Fruit fly (Drosophila melanogaster) whole organism, embryonic: ENCODE data around the gene Sf3b1.

Source experiments
- CG10147 ChIP-seq: fragments of 200-800 bp; sonication (Bioruptor generic); optimal IDR thresholded peaks from 2 replicates; lab custom pipeline; 2019; ENCODE audit warnings: missing biosample characterization, mild to moderate bottlenecking, missing genetic modification characterization, moderate library complexity
- CG10366 ChIP-seq: fragments of 200-800 bp; sonication (Bioruptor generic); IDR thresholded peaks from 2 replicates; pipeline ENCODE4 v1.3.6; 2022; ENCODE audit warnings: missing biosample characterization, missing genetic modification characterization
- CG16779 ChIP-seq: fragments of 200-800 bp; sonication (Bioruptor generic); IDR thresholded peaks from 2 replicates; pipeline ENCODE4 v1.3.6; 2022; ENCODE audit warnings: missing biosample characterization, missing genetic modification characterization
- CG16863 ChIP-seq: fragments of 200-800 bp; sonication (Bioruptor generic); optimal IDR thresholded peaks from 3 replicates; lab custom pipeline; 2016; ENCODE audit warnings: missing biosample characterization, missing genetic modification characterization
- CG1792 ChIP-seq: fragments of 200-800 bp; sonication (Bioruptor generic); optimal IDR thresholded peaks from 2 replicates; lab custom pipeline; 2016; ENCODE audit warnings: missing biosample characterization, missing genetic modification characterization
- CG18262 ChIP-seq: fragments of 200-800 bp; optimal IDR thresholded peaks from 3 replicates; lab custom pipeline; 2019; ENCODE audit warnings: missing biosample characterization, mild to moderate bottlenecking, missing genetic modification characterization, moderate library complexity
- CG2199 ChIP-seq: fragments of 200-800 bp; sonication (Bioruptor generic); IDR thresholded peaks from 3 replicates; pipeline ENCODE4 v1.3.6; 2022; ENCODE audit warnings: missing biosample characterization, missing genetic modification characterization
- CG32767 ChIP-seq: fragments of 200-800 bp; sonication (Bioruptor generic); IDR thresholded peaks from 2 replicates; pipeline ENCODE4 v1.3.6; 2022; ENCODE audit warnings: missing biosample characterization, missing genetic modification characterization
- CG32772 ChIP-seq: fragments of 200-800 bp; sonication (Bioruptor generic); IDR thresholded peaks from 2 replicates; pipeline ENCODE4 v1.3.6; 2022; ENCODE audit warnings: missing biosample characterization, missing genetic modification characterization
- CG33213 ChIP-seq: fragments of 200-800 bp; sonication (Bioruptor generic); optimal IDR thresholded peaks from 3 replicates; lab custom pipeline; 2016; ENCODE audit warnings: missing biosample characterization, missing genetic modification characterization
- CG34376 ChIP-seq: fragments of 200-800 bp; sonication (Bioruptor generic); optimal IDR thresholded peaks from 2 replicates; lab custom pipeline; 2018; ENCODE audit warnings: missing biosample characterization, mild to moderate bottlenecking, missing genetic modification characterization
- CG4360 ChIP-seq: fragments of 200-800 bp; sonication (Bioruptor generic); IDR thresholded peaks from 2 replicates; pipeline ENCODE4 v1.3.6; 2022; ENCODE audit warnings: missing biosample characterization, missing genetic modification characterization
- CG4617 ChIP-seq: fragments of 200-800 bp; sonication (Bioruptor generic); optimal IDR thresholded peaks from 3 replicates; lab custom pipeline; 2016; ENCODE audit warnings: missing biosample characterization, missing genetic modification characterization, borderline replicate concordance
- CG6254 ChIP-seq: fragments of 200-800 bp; sonication (Bioruptor generic); optimal IDR thresholded peaks from 3 replicates; lab custom pipeline; 2017; ENCODE audit warnings: mild to moderate bottlenecking, missing biosample characterization, missing genetic modification reagents, missing genetic modification characterization
- CG6765 ChIP-seq: fragments of 200-800 bp; sonication (Bioruptor generic); optimal IDR thresholded peaks from 3 replicates; lab custom pipeline; 2017; ENCODE audit warnings: missing biosample characterization, mild to moderate bottlenecking, missing genetic modification characterization
- CG6813 ChIP-seq: fragments of 200-800 bp; sonication (Bioruptor generic); optimal IDR thresholded peaks from 2 replicates; lab custom pipeline; 2017; ENCODE audit warnings: missing biosample characterization, missing genetic modification characterization, mild to moderate bottlenecking, moderate library complexity, missing genetic modification reagents
- CG7745 ChIP-seq: fragments of 200-800 bp; sonication (Bioruptor generic); optimal IDR thresholded peaks from 2 replicates; lab custom pipeline; 2018; ENCODE audit warnings: missing biosample characterization, mild to moderate bottlenecking, missing genetic modification characterization, moderate library complexity
- CG7839 ChIP-seq: fragments of 200-800 bp; sonication (Bioruptor generic); optimal IDR thresholded peaks from 3 replicates; lab custom pipeline; 2018; ENCODE audit warnings: missing biosample characterization, mild to moderate bottlenecking, missing genetic modification characterization, moderate library complexity
- CG7928 ChIP-seq: fragments of 200-800 bp; sonication (Bioruptor generic); optimal IDR thresholded peaks from 2 replicates; lab custom pipeline; 2017; ENCODE audit warnings: missing biosample characterization, mild to moderate bottlenecking, missing genetic modification characterization
- CG8944 ChIP-seq: fragments of 200-800 bp; sonication (Bioruptor generic); optimal IDR thresholded peaks from 3 replicates; lab custom pipeline; 2016; ENCODE audit warnings: missing biosample characterization, missing genetic modification characterization
- CoRest ChIP-seq: fragments of 200-800 bp; sonication (Bioruptor generic); optimal IDR thresholded peaks from 3 replicates; lab custom pipeline; 2018; ENCODE audit warnings: missing biosample characterization, mild to moderate bottlenecking, missing genetic modification characterization, moderate library complexity
- Ets97D ChIP-seq: fragments of 200-800 bp; sonication (Bioruptor generic); optimal IDR thresholded peaks from 3 replicates; lab custom pipeline; 2016; ENCODE audit warnings: missing biosample characterization, missing genetic modification characterization
- Fer3 ChIP-seq: fragments of 200-800 bp; sonication (Bioruptor generic); optimal IDR thresholded peaks from 2 replicates; lab custom pipeline; 2018; ENCODE audit warnings: missing biosample characterization, mild to moderate bottlenecking, missing genetic modification characterization, moderate library complexity
- Gug ChIP-seq: fragments of 200-800 bp; sonication (Bioruptor generic); IDR thresholded peaks from 4 replicates; pipeline ENCODE4 v1.3.6; 2022; ENCODE audit warnings: missing biosample characterization, missing genetic modification characterization
- HLHmδ ChIP-seq: fragments of 200-800 bp; sonication (Bioruptor generic); optimal IDR thresholded peaks from 2 replicates; lab custom pipeline; 2018; ENCODE audit warnings: missing biosample characterization, mild to moderate bottlenecking, missing genetic modification characterization, moderate library complexity
- Jarid2 ChIP-seq: fragments of 200-800 bp; sonication (Bioruptor generic); optimal IDR thresholded peaks from 3 replicates; lab custom pipeline; 2017; ENCODE audit warnings: mild to moderate bottlenecking, missing biosample characterization, missing genetic modification reagents, missing genetic modification characterization
- Myb ChIP-seq: fragments of 200-800 bp; sonication (Bioruptor generic); optimal IDR thresholded peaks from 2 replicates; lab custom pipeline; 2016; ENCODE audit warnings: missing biosample characterization, missing genetic modification characterization
- NC2β ChIP-seq: fragments of 200-800 bp; sonication (Bioruptor generic); optimal IDR thresholded peaks from 2 replicates; lab custom pipeline; 2016; ENCODE audit warnings: missing biosample characterization, missing genetic modification characterization
- Optix ChIP-seq: fragments of 200-800 bp; sonication (Bioruptor generic); IDR thresholded peaks from 3 replicates; pipeline ENCODE4 v1.3.6; 2022; ENCODE audit warnings: missing biosample characterization, missing genetic modification characterization
- Sox100B ChIP-seq: fragments of 200-800 bp; sonication (Bioruptor generic); optimal IDR thresholded peaks from 3 replicates; lab custom pipeline; 2018; ENCODE audit warnings: missing biosample characterization, mild to moderate bottlenecking, missing genetic modification characterization
- Stat92E ChIP-seq, 3 experiments: fragments of >200 bp in 2 of 3; fragments of 200-800 bp in 1 of 3; sonication (Bioruptor generic) in 1 of 3; optimal IDR thresholded peaks; 2 replicates each; lab custom pipeline; 2017 to 2019; ENCODE audit warnings: missing biosample characterization in 3 of 3, missing genetic modification characterization in 3 of 3, mild to moderate bottlenecking in 1 of 3, moderate library complexity in 1 of 3
- Usf ChIP-seq: fragments of 200-800 bp; sonication (Bioruptor generic); optimal IDR thresholded peaks from 2 replicates; lab custom pipeline; 2017; ENCODE audit warnings: missing genotype, missing biosample characterization, missing genetic modification characterization
- bcd ChIP-seq: fragments of 200-800 bp; sonication (Bioruptor generic); optimal IDR thresholded peaks from 2 replicates; lab custom pipeline; 2017; ENCODE audit warnings: missing biosample characterization, mild to moderate bottlenecking, missing genetic modification characterization
- cg ChIP-seq: fragments of 200-800 bp; sonication (Bioruptor generic); optimal IDR thresholded peaks from 3 replicates; lab custom pipeline; 2019; ENCODE audit warnings: missing biosample characterization, mild to moderate bottlenecking, missing genetic modification characterization, moderate library complexity
- crc ChIP-seq: fragments of 200-800 bp; sonication (Bioruptor generic); optimal IDR thresholded peaks from 2 replicates; lab custom pipeline; 2016; ENCODE audit warnings: missing biosample characterization, missing genetic modification characterization
- croc ChIP-seq: fragments of 200-800 bp; sonication (Bioruptor generic); conservative IDR thresholded peaks from 3 replicates; pipeline ENCODE4 v1.3.6; 2022; ENCODE audit warnings: missing biosample characterization, missing genetic modification characterization
- crol ChIP-seq: fragments of 200-800 bp; sonication (Bioruptor generic); IDR thresholded peaks from 2 replicates; pipeline ENCODE4 v1.3.6; 2022; ENCODE audit warnings: missing biosample characterization, missing genetic modification characterization
- exex ChIP-seq: fragments of 200-800 bp; sonication (Bioruptor generic); optimal IDR thresholded peaks from 4 replicates; lab custom pipeline; 2018; ENCODE audit warnings: missing biosample characterization, mild to moderate bottlenecking, missing genetic modification characterization, moderate library complexity
- fru ChIP-seq: fragments of >200 bp; optimal IDR thresholded peaks from 2 replicates; lab custom pipeline; 2017
- gsb-n ChIP-seq: fragments of 200-800 bp; sonication (Bioruptor generic); optimal IDR thresholded peaks from 3 replicates; lab custom pipeline; 2018; ENCODE audit warnings: missing biosample characterization, mild to moderate bottlenecking, missing genetic modification characterization
- her ChIP-seq: fragments of 200-800 bp; sonication (Bioruptor generic); optimal IDR thresholded peaks from 2 replicates; lab custom pipeline; 2016; ENCODE audit warnings: missing biosample characterization, missing genetic modification characterization
- ind ChIP-seq: fragments of 200-800 bp; sonication (Bioruptor generic); optimal IDR thresholded peaks from 3 replicates; lab custom pipeline; 2016; ENCODE audit warnings: missing biosample characterization, missing genetic modification characterization
- jumu ChIP-seq: fragments of 200-800 bp; sonication (Bioruptor generic); optimal IDR thresholded peaks from 3 replicates; lab custom pipeline; 2016; ENCODE audit warnings: missing biosample characterization, missing genetic modification characterization
- kay ChIP-seq: fragments of 200-800 bp; sonication (Bioruptor generic); optimal IDR thresholded peaks from 2 replicates; lab custom pipeline; 2016; ENCODE audit warnings: missing biosample characterization, missing genetic modification characterization
- maf-S ChIP-seq: fragments of 200-800 bp; sonication (Bioruptor generic); optimal IDR thresholded peaks from 2 replicates; lab custom pipeline; 2016; ENCODE audit warnings: missing biosample characterization, missing genetic modification characterization
- mld ChIP-seq: fragments of 200-800 bp; sonication (Bioruptor generic); IDR thresholded peaks from 3 replicates; pipeline ENCODE4 v1.3.6; 2022; ENCODE audit warnings: missing biosample characterization, missing genetic modification characterization; ENCODE audit not compliant: partially characterized antibody
- ranshi ChIP-seq: fragments of 200-800 bp; sonication (Bioruptor generic); IDR thresholded peaks from 2 replicates; pipeline ENCODE4 v1.3.6; 2022; ENCODE audit warnings: missing biosample characterization, missing genetic modification characterization
- toy ChIP-seq: fragments of 200-800 bp; sonication (Bioruptor generic); IDR thresholded peaks from 2 replicates; pipeline ENCODE4 v1.3.6; 2022; ENCODE audit warnings: missing biosample characterization, missing genetic modification characterization
- tup ChIP-seq: fragments of 200-800 bp; sonication (Bioruptor generic); optimal IDR thresholded peaks from 2 replicates; lab custom pipeline; 2016; ENCODE audit warnings: missing biosample characterization, mild to moderate bottlenecking, missing genetic modification characterization, moderate library complexity
- usp ChIP-seq: fragments of >200 bp; optimal IDR thresholded peaks from 2 replicates; lab custom pipeline; 2017; ENCODE audit warnings: missing biosample characterization, missing genetic modification characterization
- vnd ChIP-seq: fragments of 200-800 bp; sonication (Bioruptor generic); IDR thresholded peaks from 3 replicates; pipeline ENCODE4 v1.3.6; 2022; ENCODE audit warnings: missing biosample characterization, missing genetic modification characterization; ENCODE audit not compliant: partially characterized antibody

Sf3b1 gene

DNA sequence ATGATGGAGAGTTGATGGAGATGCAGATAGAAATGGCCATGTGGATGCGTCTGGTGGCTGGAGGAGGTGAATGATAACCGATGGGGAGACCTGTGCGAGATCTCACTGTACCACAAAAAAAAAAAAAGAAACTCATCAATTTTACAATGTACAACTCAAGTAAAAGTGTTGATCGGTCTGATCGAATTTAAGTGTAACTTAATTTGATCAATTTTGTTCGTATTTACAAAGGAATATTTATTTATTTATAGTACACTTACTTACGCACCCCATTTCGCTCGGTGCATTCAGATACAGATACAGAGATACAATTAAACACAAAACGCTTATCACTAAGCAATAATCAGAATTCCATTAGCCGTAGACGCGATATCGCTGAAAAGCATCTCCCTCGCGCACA is 45.4 kb upstream of the Sf3b1 start (continued):
- TF ChIP-seq gsb-n (tag; lab: Kevin White, UChicago) (peak; percentile 58), CG32772 (peak; percentile 48; the same call in 1 of the 2 replicates), Jarid2 (no peak), crol (GFP tag; lab: Robert Waterston, UW) (no peak), ind (GFP tag; lab: Kevin White, UChicago) (peak; percentile 63), jumu (no peak), Usf (peak; percentile 30), Fer3 (tag; lab: Kevin White, UChicago) (peak; percentile 42), CG1792 (GFP tag; lab: Kevin White, UChicago) (no peak), toy (GFP tag; lab: Robert Waterston, UW) (no peak), her (GFP tag; lab: Kevin White, UChicago) (no peak), usp (GFP tag; lab: Kevin White, UChicago) (no peak), Gug (GFP tag; lab: Robert Waterston, UW) (peak; percentile 37; the same call in 1 of the 4 replicates), CG2199 (GFP tag; lab: Robert Waterston, UW) (no peak), CG8944 (peak; percentile 4), CG16863 (GFP tag; lab: Kevin White, UChicago) (peak; percentile 51), CG7928 (no peak), CG18262 (tag; lab: Kevin White, UChicago) (peak; percentile 66), CG6765 (GFP tag; lab: Kevin White, UChicago) (no peak), Optix (GFP tag; lab: Robert Waterston, UW) (no peak), tup (no peak), CoRest (tag; lab: Kevin White, UChicago) (peak; percentile 53), CG33213 (GFP tag; lab: Kevin White, UChicago) (no peak), bcd (peak; percentile 43), CG10366 (GFP tag; lab: Robert Waterston, UW) (peak; percentile 37; the same call in 1 of the 2 replicates), CG7745 (tag; lab: Kevin White, UChicago) (no peak), crc (GFP tag; lab: Kevin White, UChicago) (peak; percentile 32), ranshi (GFP tag; lab: Robert Waterston, UW) (peak; percentile 44; the same call in 1 of the 2 replicates), NC2β (GFP tag; lab: Kevin White, UChicago) (peak; percentile 31), fru (lab: Kevin White, UChicago) (no peak), CG6254 (peak; percentile 33), HLHmδ (GFP tag; lab: Kevin White, UChicago) (no peak), CG4617 (GFP tag; lab: Kevin White, UChicago) (no peak), Sox100B (GFP tag; lab: Kevin White, UChicago) (peak; percentile 58), croc (GFP tag; lab: Robert Waterston, UW) (peak; percentile 62; the same call in 2 of the 3 replicates), exex (no peak), mld (GFP tag; lab: Robert Waterston, UW) (no peak), CG32767 (GFP tag; lab: Robert Waterston, UW) (peak; percentile 28; the same call in 1 of the 2 replicates), Myb (GFP tag; lab: Kevin White, UChicago) (no peak), maf-S (GFP tag; lab: Kevin White, UChicago) (no peak), CG34376 (GFP tag; lab: Kevin White, UChicago) (no peak), CG4360 (no peak; the same call in none of the 2 replicates), CG6813 (GFP tag; lab: Kevin White, UChicago) (peak; percentile 52), CG16779 (GFP tag; lab: Robert Waterston, UW) (no peak), Stat92E (GFP tag; optimal IDR thresholded peaks at IDR 0.05; lab: Kevin White, UChicago) (no peak), CG7839 (tag; lab: Kevin White, UChicago) (peak; percentile 58), cg (GFP tag; lab: Kevin White, UChicago) (no peak), CG10147 (GFP tag; lab: Kevin White, UChicago) (no peak), vnd (no peak), Ets97D (GFP tag; lab: Kevin White, UChicago) (no peak), kay (GFP tag; lab: Kevin White, UChicago) (no peak)
